Worm (Caenorhabditis elegans) whole organism, young adult: ENCODE results near the gene T10B9.9.

Source experiments
- B0019.2 ChIP-seq: fragments of 200-800 bp; sonication (Bioruptor generic); conservative IDR thresholded peaks from 2 replicates; pipeline ENCODE4 v1.3.6; 2022; ENCODE audit warnings: missing genetic modification reagents, missing genetic modification characterization, missing compliant biosample characterization
- B0261.1 ChIP-seq: sonication (generic microtip); optimal IDR thresholded peaks from 2 replicates; lab custom pipeline; 2016; ENCODE audit warnings: mild to moderate bottlenecking, missing genetic modification characterization, moderate library complexity, missing compliant biosample characterization
- F33H1.4 ChIP-seq: fragments of 200-800 bp; sonication (Bioruptor generic); IDR thresholded peaks from 2 replicates; pipeline ENCODE4 v1.3.6; 2022; ENCODE audit warnings: missing genetic modification reagents, missing genetic modification characterization, missing compliant biosample characterization
- F49E8.2 ChIP-seq: sonication (generic microtip); optimal IDR thresholded peaks from 3 replicates; lab custom pipeline; 2017; ENCODE audit warnings: missing genetic modification characterization, mild to moderate bottlenecking, missing compliant biosample characterization, antibody characterized with exemption, moderate library complexity; ENCODE audit not compliant: insufficient read depth
- F57A8.1 ChIP-seq: fragments of 200-800 bp; sonication (Bioruptor generic); optimal IDR thresholded peaks from 2 replicates; lab custom pipeline; 2018; ENCODE audit warnings: mild to moderate bottlenecking, missing genetic modification characterization, moderate library complexity, missing compliant biosample characterization
- K12H6.12 ChIP-seq: fragments of 200-800 bp; sonication (Bioruptor generic); optimal IDR thresholded peaks from 2 replicates; lab custom pipeline; 2018; ENCODE audit warnings: mild to moderate bottlenecking, missing genetic modification characterization, missing compliant biosample characterization
- Y67H2A.10 ChIP-seq: fragments of 200-800 bp; sonication (Bioruptor generic); conservative IDR thresholded peaks from 2 replicates; pipeline ENCODE4 v1.3.6; 2022; ENCODE audit warnings: missing genetic modification reagents, missing genetic modification characterization, missing compliant biosample characterization
- ZK185.1 ChIP-seq: sonication (generic microtip); optimal IDR thresholded peaks from 2 replicates; lab custom pipeline; 2016; ENCODE audit warnings: mild to moderate bottlenecking, missing genetic modification characterization, missing compliant biosample characterization; ENCODE audit not compliant: poor library complexity, severe bottlenecking
- ama-1 ChIP-seq, 3 experiments: fragments of 150-350 bp in 1 of 3; sonication (generic microtip) in 2 of 3; optimal IDR thresholded peaks; 2 replicates each; lab custom pipeline; 2014 to 2018; ENCODE audit warnings: missing biosample characterization in 2 of 3, missing genetic modification characterization in 2 of 3, missing genetic modification reagents in 2 of 3
- attf-6 ChIP-seq: fragments of 200-800 bp; sonication (Bioruptor generic); IDR thresholded peaks from 2 replicates; pipeline ENCODE4 v1.3.6; 2022; ENCODE audit warnings: missing genetic modification reagents, missing genetic modification characterization, missing compliant biosample characterization
- bed-2 ChIP-seq: fragments of 200-800 bp; sonication (Bioruptor generic); IDR thresholded peaks from 2 replicates; pipeline ENCODE4 v1.3.6; 2022; ENCODE audit warnings: missing genetic modification reagents, missing genetic modification characterization, missing compliant biosample characterization
- ccch-3 ChIP-seq: fragments of 200-800 bp; sonication (Bioruptor generic); optimal IDR thresholded peaks from 2 replicates; lab custom pipeline; 2018; ENCODE audit warnings: mild to moderate bottlenecking, missing genetic modification characterization, missing compliant biosample characterization
- cebp-1 ChIP-seq, 2 experiments: fragments of 200-800 bp in 1 of 2; sonication (Bioruptor generic) in 1 of 2; sonication (generic microtip) in 1 of 2; IDR thresholded peaks in 1 of 2; optimal IDR thresholded peaks in 1 of 2; 2 replicates each; pipeline versions ENCODE4 v1.3.6 to Lab custom; 2017 to 2022; ENCODE audit warnings: missing compliant biosample characterization in 2 of 2, missing genetic modification characterization in 2 of 2, mild to moderate bottlenecking in 1 of 2, missing genetic modification reagents in 1 of 2, moderate library complexity in 1 of 2
- ceh-27 ChIP-seq: fragments of 200-800 bp; sonication (Bioruptor generic); optimal IDR thresholded peaks from 2 replicates; lab custom pipeline; 2018; ENCODE audit warnings: mild to moderate bottlenecking, missing genetic modification characterization, moderate library complexity, missing compliant biosample characterization
- chd-7 ChIP-seq: sonication (generic microtip); optimal IDR thresholded peaks from 2 replicates; lab custom pipeline; 2016; ENCODE audit warnings: mild to moderate bottlenecking, missing genetic modification characterization, moderate library complexity, missing compliant biosample characterization
- dpff-1 ChIP-seq: sonication (generic microtip); optimal IDR thresholded peaks from 2 replicates; lab custom pipeline; 2017; ENCODE audit warnings: mild to moderate bottlenecking, missing genetic modification characterization, missing compliant biosample characterization
- ekl-4 ChIP-seq: fragments of 200-800 bp; sonication (Bioruptor generic); IDR thresholded peaks from 2 replicates; pipeline ENCODE4 v1.3.6; 2022; ENCODE audit warnings: missing genetic modification reagents, missing genetic modification characterization, missing compliant biosample characterization
- lin-35 ChIP-seq, 3 experiments: fragments of 150-350 bp in 2 of 3; sonication (generic microtip) in 1 of 3; optimal IDR thresholded peaks; 2 replicates each; lab custom pipeline; 2014 to 2018; ENCODE audit warnings: missing biosample characterization in 3 of 3, missing genetic modification characterization in 3 of 3, missing genetic modification reagents in 3 of 3
- lin-54 ChIP-seq: fragments of 200-800 bp; sonication (Bioruptor generic); optimal IDR thresholded peaks from 2 replicates; lab custom pipeline; 2018; ENCODE audit warnings: mild to moderate bottlenecking, missing genetic modification characterization, missing compliant biosample characterization
- lir-1 ChIP-seq: fragments of 200-800 bp; sonication (Bioruptor generic); conservative IDR thresholded peaks from 2 replicates; pipeline ENCODE4 v1.3.6; 2022; ENCODE audit warnings: missing genetic modification reagents, missing genetic modification characterization, missing compliant biosample characterization
- lsl-1 ChIP-seq: fragments of 200-800 bp; sonication (Bioruptor generic); optimal IDR thresholded peaks from 2 replicates; lab custom pipeline; 2018; ENCODE audit warnings: mild to moderate bottlenecking, missing genetic modification characterization, moderate library complexity, missing compliant biosample characterization
- mel-28 ChIP-seq: sonication (generic microtip); optimal IDR thresholded peaks from 2 replicates; lab custom pipeline; 2016; ENCODE audit warnings: borderline replicate concordance, mild to moderate bottlenecking, missing genetic modification characterization, missing compliant biosample characterization
- nfyb-1 ChIP-seq: fragments of 200-800 bp; sonication (Bioruptor generic); IDR thresholded peaks from 2 replicates; pipeline ENCODE4 v1.3.6; 2022; ENCODE audit warnings: missing genetic modification reagents, missing genetic modification characterization, missing compliant biosample characterization
- nhr-120 ChIP-seq: fragments of 200-800 bp; sonication (Bioruptor generic); IDR thresholded peaks from 2 replicates; pipeline ENCODE4 v1.3.6; 2022; ENCODE audit warnings: missing genetic modification characterization, missing compliant biosample characterization
- nhr-80 ChIP-seq: sonication (generic microtip); optimal IDR thresholded peaks from 2 replicates; lab custom pipeline; 2016; ENCODE audit warnings: missing genetic modification characterization, missing compliant biosample characterization
- rcor-1 ChIP-seq: fragments of 200-800 bp; sonication (Bioruptor generic); IDR thresholded peaks from 2 replicates; pipeline ENCODE4 v1.3.6; 2022; ENCODE audit warnings: missing genetic modification reagents, missing genetic modification characterization, missing compliant biosample characterization
- rec-8 ChIP-seq, 2 experiments: sonication (generic microtip); optimal IDR thresholded peaks; 2 replicates each; lab custom pipeline; 2016; ENCODE audit warnings: mild to moderate bottlenecking in 2 of 2, missing genetic modification characterization in 2 of 2, missing genetic modification reagents in 2 of 2, missing genotype in 2 of 2, missing biosample characterization in 1 of 2, missing compliant biosample characterization in 1 of 2, moderate library complexity in 1 of 2
- sdz-38 ChIP-seq: sonication (generic microtip); optimal IDR thresholded peaks from 2 replicates; lab custom pipeline; 2016; ENCODE audit warnings: missing genotype, missing genetic modification characterization, missing compliant biosample characterization
- snpc-1.3 ChIP-seq: sonication (generic microtip); optimal IDR thresholded peaks from 2 replicates; lab custom pipeline; 2017; ENCODE audit warnings: missing genetic modification characterization, mild to moderate bottlenecking, missing compliant biosample characterization, antibody characterized with exemption, moderate library complexity, missing genotype, missing genetic modification reagents; ENCODE audit not compliant: insufficient read depth
- unc-130 ChIP-seq: sonication (generic microtip); optimal IDR thresholded peaks from 2 replicates; lab custom pipeline; 2016; ENCODE audit warnings: missing genetic modification reagents, missing genetic modification characterization, missing compliant biosample characterization
- ztf-26 ChIP-seq: sonication (generic microtip); optimal IDR thresholded peaks from 2 replicates; lab custom pipeline; 2017; ENCODE audit warnings: missing genetic modification characterization, missing compliant biosample characterization
- ztf-3 ChIP-seq: fragments of 200-800 bp; sonication (Bioruptor generic); optimal IDR thresholded peaks from 2 replicates; lab custom pipeline; 2018; ENCODE audit warnings: mild to moderate bottlenecking, missing genetic modification characterization, missing compliant biosample characterization
- ztf-6 ChIP-seq: fragments of 200-800 bp; sonication (Bioruptor generic); IDR thresholded peaks from 2 replicates; pipeline ENCODE4 v1.3.6; 2022; ENCODE audit warnings: missing genetic modification reagents, missing genetic modification characterization, missing compliant biosample characterization

The T10B9.9 gene

ce11 chrII:9753730-9754129 lies 22.0 kb downstream of the T10B9.9 start, which contains the start of gene ZK1321.1:
Gene ZK1321.1 (plus strand): TSS chrII:9754030.
- no peak for TF ChIP-seq B0019.2
- no peak for TF ChIP-seq ztf-6 (GFP tag; lab: Robert Waterston, UW)
- no peak for TF ChIP-seq lsl-1 (GFP tag; lab: Kevin White, UChicago)
- TF ChIP-seq dpff-1 (tag; lab: Kevin White, UChicago) = no peak
- TF ChIP-seq F33H1.4 (GFP tag; lab: Robert Waterston, UW) = no peak
- no peak for TF ChIP-seq lin-35 (GFP tag; optimal IDR thresholded peaks at IDR 0.05; lab: Kevin White, UChicago)
- no peak for TF ChIP-seq snpc-1.3 (tag; lab: Kevin White, UChicago)
- TF ChIP-seq unc-130 (GFP tag; lab: Kevin White, UChicago) = no peak
- TF ChIP-seq ama-1 (optimal IDR thresholded peaks at IDR 0.05; lab: Kevin White, UChicago) = no peak
- no peak for TF ChIP-seq ama-1 (GFP tag; optimal IDR thresholded peaks at IDR 0.05; lab: Kevin White, UChicago)
- no peak for TF ChIP-seq ZK185.1
- TF ChIP-seq F49E8.2 = no peak
- TF ChIP-seq sdz-38 (tag; lab: Kevin White, UChicago) = no peak
- no peak for TF ChIP-seq Y67H2A.10
- TF ChIP-seq nhr-80 (tag; lab: Kevin White, UChicago) = no peak

- TF ChIP-seq rec-8 (tag; optimal IDR thresholded peaks at IDR 0.05; lab: Kevin White, UChicago) (no peak), cebp-1 (GFP tag; IDR thresholded peaks at IDR 0.05; lab: Robert Waterston, UW) (no peak), cebp-1 (tag; optimal IDR thresholded peaks at IDR 0.05; lab: Kevin White, UChicago) (no peak), B0261.1 (no peak), lsl-1 (GFP tag; lab: Kevin White, UChicago) (no peak), lir-1 (GFP tag; lab: Robert Waterston, UW) (no peak), lin-54 (GFP tag; lab: Kevin White, UChicago) (no peak), ccch-3 (GFP tag; lab: Kevin White, UChicago) (no peak), attf-6 (GFP tag; lab: Robert Waterston, UW) (no peak), nhr-120 (GFP tag; lab: Robert Waterston, UW) (no peak), K12H6.12 (no peak), bed-2 (GFP tag; lab: Robert Waterston, UW) (no peak), ZK185.1 (no peak), F57A8.1 (GFP tag; lab: Kevin White, UChicago) (no peak), rcor-1 (GFP tag; lab: Robert Waterston, UW) (no peak), ztf-3 (GFP tag; lab: Kevin White, UChicago) (no peak), mel-28 (tag; lab: Kevin White, UChicago) (no peak), ceh-27 (no peak)
Observed at ce11 chrII:9753056-9753455, 22.6 kb downstream of the T10B9.9 start, which contains the start of gene Y53C12B.7. Gene Y53C12B.7 (minus strand): TSS chrII:9753218.

- TF ChIP-seq ztf-26 = no peak
- no peak for TF ChIP-seq ekl-4 (GFP tag; lab: Robert Waterston, UW)
- no peak for TF ChIP-seq lin-35 (GFP tag; optimal IDR thresholded peaks at IDR 0.05; lab: Kevin White, UChicago)
- TF ChIP-seq nfyb-1 (GFP tag; lab: Robert Waterston, UW) = no peak
- no peak for TF ChIP-seq chd-7 (tag; lab: Kevin White, UChicago)
- no peak for TF ChIP-seq F57A8.1 (GFP tag; lab: Kevin White, UChicago)
Observed at ce11 chrII:9752278-9752677, 23.4 kb downstream of the T10B9.9 start.
